Fruit fly (Drosophila melanogaster) whole organism, adult: ENCODE measurements around the gene Fdx1.

Experiments
- CG12768 ChIP-seq: fragments of 200-800 bp; sonication (Bioruptor generic); optimal IDR thresholded peaks from 2 replicates; lab custom pipeline; 2017; ENCODE audit warnings: missing biosample characterization, missing genetic modification characterization, mild to moderate bottlenecking, moderate library complexity, missing genetic modification reagents
- CG1620 ChIP-seq: fragments of 200-800 bp; sonication (Bioruptor generic); optimal IDR thresholded peaks from 2 replicates; lab custom pipeline; 2016; ENCODE audit warnings: missing biosample characterization, missing genetic modification characterization
- CG5204 ChIP-seq: fragments of 200-800 bp; sonication (Bioruptor generic); optimal IDR thresholded peaks from 2 replicates; lab custom pipeline; 2016; ENCODE audit warnings: missing biosample characterization, missing genetic modification characterization
- CG7101 ChIP-seq: fragments of 200-800 bp; sonication (Bioruptor generic); optimal IDR thresholded peaks from 2 replicates; lab custom pipeline; 2018; ENCODE audit warnings: missing biosample characterization, mild to moderate bottlenecking, missing genetic modification characterization, moderate library complexity
- Clk ChIP-seq: fragments of 200-800 bp; sonication (Bioruptor generic); optimal IDR thresholded peaks from 2 replicates; lab custom pipeline; 2017; ENCODE audit warnings: missing biosample characterization, missing genetic modification characterization
- Crg-1 ChIP-seq: fragments of 200-800 bp; sonication (Bioruptor generic); optimal IDR thresholded peaks from 2 replicates; lab custom pipeline; 2016; ENCODE audit warnings: missing biosample characterization, missing genetic modification characterization
- bab1 ChIP-seq: fragments of 200-800 bp; sonication (Bioruptor generic); optimal IDR thresholded peaks from 3 replicates; lab custom pipeline; 2019; ENCODE audit warnings: missing biosample characterization, mild to moderate bottlenecking, missing genetic modification characterization, moderate library complexity
- cic ChIP-seq: fragments of 200-800 bp; sonication (Bioruptor generic); optimal IDR thresholded peaks from 2 replicates; lab custom pipeline; 2017; ENCODE audit warnings: missing biosample characterization, mild to moderate bottlenecking, missing genetic modification characterization, moderate library complexity
- cnc ChIP-seq, 2 experiments: fragments of >200 bp; optimal IDR thresholded peaks; 2 replicates each; lab custom pipeline; 2017
- ovo ChIP-seq: fragments of 200-800 bp; sonication (Bioruptor generic); optimal IDR thresholded peaks from 2 replicates; lab custom pipeline; 2016; ENCODE audit warnings: missing biosample characterization, missing genetic modification characterization
- tj ChIP-seq: fragments of 200-800 bp; sonication (Bioruptor generic); optimal IDR thresholded peaks from 3 replicates; lab custom pipeline; 2017; ENCODE audit warnings: missing biosample characterization, mild to moderate bottlenecking, missing genetic modification characterization, moderate library complexity

- TF ChIP-seq tj (no peak), Crg-1 (GFP tag; lab: Kevin White, UChicago) (no peak), Clk (no peak), cic (GFP tag; lab: Kevin White, UChicago) (no peak), ovo (no peak), bab1 (GFP tag; lab: Kevin White, UChicago) (no peak), cnc (optimal IDR thresholded peaks at IDR 0.05; lab: Kevin White, UChicago) (no peak), CG1620 (no peak), CG5204 (GFP tag; lab: Kevin White, UChicago) (peak; percentile 15), CG12768 (GFP tag; lab: Kevin White, UChicago) (no peak), CG7101 (tag; lab: Kevin White, UChicago) (no peak)
These were observed 32.0 kb downstream of the Fdx1 start for dm6 chr3L:9339021-9339420.
